Worm (Caenorhabditis elegans) whole organism, L2 larva: ENCODE data around the gene ceh-87.
"Not testable (repeated sequence)": the region's sequence is repeated elsewhere in the genome, so short reads cannot be mapped to it uniquely, and the experiment has no call there.

ENCODE experiments used
- C34F6.9 ChIP-seq: fragments of 150-350 bp; optimal IDR thresholded peaks from 2 replicates; lab custom pipeline; 2014; ENCODE audit warnings: missing biosample characterization, missing genetic modification characterization
- F13H6.1 ChIP-seq: sonication (generic microtip); optimal IDR thresholded peaks from 2 replicates; lab custom pipeline; 2016; ENCODE audit warnings: missing genetic modification characterization, missing compliant biosample characterization
- ZK546.5 ChIP-seq: sonication (generic microtip); optimal IDR thresholded peaks from 2 replicates; lab custom pipeline; 2017; ENCODE audit warnings: missing biosample characterization, missing genetic modification characterization
- aly-2 ChIP-seq: fragments of 150-350 bp; optimal IDR thresholded peaks from 2 replicates; lab custom pipeline; 2014; ENCODE audit warnings: missing biosample characterization, missing genetic modification characterization
- blmp-1 ChIP-seq: sonication (generic microtip); optimal IDR thresholded peaks from 2 replicates; lab custom pipeline; 2017; ENCODE audit warnings: missing genetic modification characterization, mild to moderate bottlenecking, missing compliant biosample characterization, antibody characterized with exemption, moderate library complexity; ENCODE audit not compliant: insufficient read depth
- ceh-16 ChIP-seq: fragments of 150-350 bp; optimal IDR thresholded peaks from 2 replicates; lab custom pipeline; 2014; ENCODE audit warnings: missing biosample characterization, missing genetic modification characterization
- crh-2 ChIP-seq: sonication (generic microtip); optimal IDR thresholded peaks from 2 replicates; lab custom pipeline; 2017; ENCODE audit warnings: missing biosample characterization, missing genetic modification characterization
- egl-27 ChIP-seq: sonication (generic microtip); optimal IDR thresholded peaks from 3 replicates; lab custom pipeline; 2017; ENCODE audit warnings: missing biosample characterization, missing genetic modification reagents, missing genetic modification characterization
- elt-3 ChIP-seq: sonication (generic microtip); optimal IDR thresholded peaks from 2 replicates; lab custom pipeline; 2017; ENCODE audit warnings: missing biosample characterization, missing genetic modification characterization
- fos-1 ChIP-seq: fragments of 150-350 bp; optimal IDR thresholded peaks from 2 replicates; lab custom pipeline; 2014; ENCODE audit warnings: missing biosample characterization, missing genetic modification characterization
- gmeb-1 ChIP-seq: fragments of 150-350 bp; optimal IDR thresholded peaks from 2 replicates; lab custom pipeline; 2014; ENCODE audit warnings: missing biosample characterization, missing genetic modification characterization
- lin-11 ChIP-seq: fragments of 150-350 bp; sonication (generic microtip); optimal IDR thresholded peaks from 2 replicates; lab custom pipeline; 2014; ENCODE audit warnings: missing biosample characterization, missing genetic modification characterization, inconsistent platforms, mixed read lengths
- lin-13 ChIP-seq: fragments of 150-350 bp; optimal IDR thresholded peaks from 2 replicates; lab custom pipeline; 2014; ENCODE audit warnings: missing biosample characterization, missing genetic modification reagents, missing genetic modification characterization
- lsy-2 ChIP-seq, 2 experiments: fragments of 150-350 bp in 1 of 2; sonication (generic microtip) in 1 of 2; optimal IDR thresholded peaks; 2 replicates each; lab custom pipeline; 2014 to 2017; ENCODE audit warnings: missing biosample characterization in 2 of 2, missing genetic modification characterization in 2 of 2
- mbf-1 ChIP-seq: sonication (generic microtip); optimal IDR thresholded peaks from 2 replicates; lab custom pipeline; 2017; ENCODE audit warnings: missing biosample characterization, missing genetic modification characterization
- nhr-10 ChIP-seq: sonication (generic microtip); optimal IDR thresholded peaks from 2 replicates; lab custom pipeline; 2017; ENCODE audit warnings: missing biosample characterization, missing genetic modification characterization
- nhr-11 ChIP-seq: fragments of 150-350 bp; optimal IDR thresholded peaks from 2 replicates; lab custom pipeline; 2014; ENCODE audit warnings: missing biosample characterization, missing genetic modification characterization
- nhr-12 ChIP-seq: fragments of 150-350 bp; optimal IDR thresholded peaks from 2 replicates; lab custom pipeline; 2014; ENCODE audit warnings: missing biosample characterization, missing genetic modification characterization
- nhr-129 ChIP-seq: fragments of 150-350 bp; optimal IDR thresholded peaks from 2 replicates; lab custom pipeline; 2014; ENCODE audit warnings: missing biosample characterization, missing genetic modification characterization
- nhr-23 ChIP-seq: fragments of 150-350 bp; optimal IDR thresholded peaks from 2 replicates; lab custom pipeline; 2014; ENCODE audit warnings: missing biosample characterization, missing genetic modification reagents, missing genetic modification characterization
- nhr-237 ChIP-seq: fragments of 150-350 bp; optimal IDR thresholded peaks from 2 replicates; lab custom pipeline; 2014; ENCODE audit warnings: missing biosample characterization, missing genetic modification characterization
- nhr-25 ChIP-seq: fragments of 150-350 bp; sonication (generic microtip); optimal IDR thresholded peaks from 3 replicates; lab custom pipeline; 2014; ENCODE audit warnings: missing biosample characterization, missing genetic modification characterization
- nhr-77 ChIP-seq: fragments of 150-350 bp; optimal IDR thresholded peaks from 2 replicates; lab custom pipeline; 2014; ENCODE audit warnings: missing biosample characterization, missing genetic modification characterization
- sem-4 ChIP-seq: fragments of 150-350 bp; optimal IDR thresholded peaks from 2 replicates; lab custom pipeline; 2014; ENCODE audit warnings: missing biosample characterization, missing genetic modification reagents, missing genetic modification characterization
- sma-3 ChIP-seq: sonication (generic microtip); optimal IDR thresholded peaks from 2 replicates; lab custom pipeline; 2016; ENCODE audit warnings: missing genetic modification reagents, missing genetic modification characterization, missing compliant biosample characterization
- sma-9 ChIP-seq, 2 experiments: fragments of 150-350 bp in 1 of 2; sonication (generic microtip) in 1 of 2; optimal IDR thresholded peaks; 2 replicates each; lab custom pipeline; 2014 to 2016; ENCODE audit warnings: missing genetic modification characterization in 2 of 2, mild to moderate bottlenecking in 1 of 2, missing biosample characterization in 1 of 2, missing compliant biosample characterization in 1 of 2, missing genetic modification reagents in 1 of 2, moderate library complexity in 1 of 2
- snpc-4 ChIP-seq: fragments of 150-350 bp; optimal IDR thresholded peaks from 2 replicates; lab custom pipeline; 2014; ENCODE audit warnings: missing biosample characterization, missing genetic modification characterization
- unc-55 ChIP-seq: fragments of 150-350 bp; sonication (generic microtip); optimal IDR thresholded peaks from 3 replicates; lab custom pipeline; 2014; ENCODE audit warnings: missing biosample characterization, missing genetic modification reagents, missing genetic modification characterization
- zag-1 ChIP-seq: fragments of 150-350 bp; optimal IDR thresholded peaks from 2 replicates; lab custom pipeline; 2014; ENCODE audit warnings: missing biosample characterization, missing genetic modification characterization
- ztf-11 ChIP-seq: sonication (generic microtip); optimal IDR thresholded peaks from 2 replicates; lab custom pipeline; 2017; ENCODE audit warnings: missing biosample characterization, missing genetic modification characterization

Gene ceh-87

ce11 chrII:2690080-2690479 is 6.0 kb upstream of the ceh-87 start, which contains the start of gene nspf-3:
nspf-3 (minus strand) TSS chrII:2690180.
- TF ChIP-seq nhr-77 (tag; lab: Kevin White, UChicago) (no peak), snpc-4 (tag; lab: Kevin White, UChicago) (no peak), egl-27 (tag; lab: Kevin White, UChicago) (no peak), aly-2 (no peak), crh-2 (tag; lab: Kevin White, UChicago) (no peak), zag-1 (tag; lab: Kevin White, UChicago) (no peak), nhr-12 (tag; lab: Kevin White, UChicago) (no peak), F13H6.1 (no peak), fos-1 (no peak), nhr-11 (tag; lab: Kevin White, UChicago) (no peak), nhr-237 (tag; lab: Kevin White, UChicago) (no peak), nhr-23 (tag; lab: Kevin White, UChicago) (no peak), lin-11 (no peak)

- not testable (repeated sequence) for TF ChIP-seq sma-3; nhr-10; ZK546.5 (tag; lab: Kevin White, UChicago)
These were observed 4.5 kb upstream of the ceh-87 start, which contains the start of gene nspf-2 for ce11 chrII:2688616-2689015. nspf-2 (plus strand) TSS chrII:2688916.

- TF ChIP-seq unc-55, result no peak
- TF ChIP-seq F13H6.1, result peak; percentile 44
- TF ChIP-seq mbf-1 (tag; lab: Kevin White, UChicago), result no peak
- no peak for TF ChIP-seq lin-11
- peak in 1 of 2 experiments; percentile 28 for TF ChIP-seq lsy-2 (tag; optimal IDR thresholded peaks at IDR 0.05; lab: Kevin White, UChicago)
- TF ChIP-seq C34F6.9 (tag; lab: Kevin White, UChicago), result peak; percentile 26
- peak; percentile 59 for TF ChIP-seq lin-13 (GFP tag; lab: Kevin White, UChicago)
- peak; percentile 49 for TF ChIP-seq sma-9 (GFP tag; optimal IDR thresholded peaks at IDR 0.05; lab: Kevin White, UChicago)
- no peak for TF ChIP-seq sma-9 (tag; optimal IDR thresholded peaks at IDR 0.05; lab: Kevin White, UChicago)
- peak; percentile 24 for TF ChIP-seq sem-4 (tag; lab: Kevin White, UChicago)
These were observed 3.0 kb upstream of the ceh-87 start, which contains the start of the genes sup-9 and nspf-1 for ce11 chrII:2686985-2687675. sup-9 (minus strand) TSS chrII:2687027. nspf-1 (plus strand) TSS chrII:2687625.

ce11 chrII:2684783-2685182 is 675 bp upstream of the ceh-87 start:
- TF ChIP-seq nhr-129 (tag; lab: Kevin White, UChicago) (no peak), nhr-237 (tag; lab: Kevin White, UChicago) (no peak), ztf-11 (no peak), nhr-25 (tag; lab: Kevin White, UChicago) (no peak), C34F6.9 (tag; lab: Kevin White, UChicago) (no peak), blmp-1 (tag; lab: Kevin White, UChicago) (no peak), elt-3 (tag; lab: Kevin White, UChicago) (no peak), mbf-1 (tag; lab: Kevin White, UChicago) (no peak)
- TF ChIP-seq, all 48 proteins: peak for 0

- TF ChIP-seq elt-3 (tag; lab: Kevin White, UChicago) (no peak), gmeb-1 (tag; lab: Kevin White, UChicago) (no peak), nhr-25 (tag; lab: Kevin White, UChicago) (no peak), lin-11 (no peak), ceh-16 (tag; lab: Kevin White, UChicago) (no peak)
- TF ChIP-seq, all 48 proteins: peak for 0
These were observed 3.0 kb downstream of the ceh-87 start, which contains the start of gene F34D6.1 for ce11 chrII:2681118-2681517. F34D6.1 (minus strand) TSS chrII:2681218.
